Worm (Caenorhabditis elegans): ENCODE data around the gene F11A5.15.

ce11 chrV:16235647-16236046 lies 17.2 kb upstream of the F11A5.15 start, which contains the start of gene srh-98:
- TF ChIP-seq ama-1 (optimal IDR thresholded peaks at IDR 0.05) (no peak), unc-55 (GFP tag; optimal IDR thresholded peaks at IDR 0.05) (no peak), blmp-1 (tag; optimal IDR thresholded peaks at IDR 0.05; ENCODE audit: insufficient read depth) (no peak), nhr-237 (tag; optimal IDR thresholded peaks at IDR 0.05) (no peak), nhr-11 (tag; optimal IDR thresholded peaks at IDR 0.05) (no peak)

All from whole organism, L2 larva.